Worm (Caenorhabditis elegans) whole organism, L2 larva: ENCODE results near the gene Y54F10AM.6.

Experiments used
- C34F6.9 ChIP-seq: fragments of 150-350 bp; optimal IDR thresholded peaks from 2 replicates; lab custom pipeline; 2014; ENCODE audit warnings: missing biosample characterization, missing genetic modification characterization
- F13H6.1 ChIP-seq: sonication (generic microtip); optimal IDR thresholded peaks from 2 replicates; lab custom pipeline; 2016; ENCODE audit warnings: missing genetic modification characterization, missing compliant biosample characterization
- R02D3.7 ChIP-seq: fragments of 150-350 bp; optimal IDR thresholded peaks from 2 replicates; lab custom pipeline; 2014; ENCODE audit warnings: missing biosample characterization, missing genetic modification characterization
- Y55F3AM.14 ChIP-seq: fragments of 200-800 bp; sonication (Bioruptor generic); optimal IDR thresholded peaks from 2 replicates; lab custom pipeline; 2018; ENCODE audit warnings: mild to moderate bottlenecking, missing genetic modification characterization, missing compliant biosample characterization
- ZK546.5 ChIP-seq: sonication (generic microtip); optimal IDR thresholded peaks from 2 replicates; lab custom pipeline; 2017; ENCODE audit warnings: missing biosample characterization, missing genetic modification characterization
- alr-1 ChIP-seq: fragments of 150-350 bp; optimal IDR thresholded peaks from 2 replicates; lab custom pipeline; 2014; ENCODE audit warnings: missing biosample characterization, missing genetic modification characterization
- ama-1 ChIP-seq: fragments of 150-350 bp; optimal IDR thresholded peaks from 2 replicates; lab custom pipeline; 2018; ENCODE audit warnings: inconsistent platforms
- blmp-1 ChIP-seq: sonication (generic microtip); optimal IDR thresholded peaks from 2 replicates; lab custom pipeline; 2017; ENCODE audit warnings: missing genetic modification characterization, mild to moderate bottlenecking, missing compliant biosample characterization, antibody characterized with exemption, moderate library complexity; ENCODE audit not compliant: insufficient read depth
- ceh-16 ChIP-seq: fragments of 150-350 bp; optimal IDR thresholded peaks from 2 replicates; lab custom pipeline; 2014; ENCODE audit warnings: missing biosample characterization, missing genetic modification characterization
- ceh-82 ChIP-seq: fragments of 150-350 bp; optimal IDR thresholded peaks from 2 replicates; lab custom pipeline; 2014; ENCODE audit warnings: missing biosample characterization, missing genetic modification characterization
- crh-2 ChIP-seq: sonication (generic microtip); optimal IDR thresholded peaks from 2 replicates; lab custom pipeline; 2017; ENCODE audit warnings: missing biosample characterization, missing genetic modification characterization
- egl-27 ChIP-seq: sonication (generic microtip); optimal IDR thresholded peaks from 3 replicates; lab custom pipeline; 2017; ENCODE audit warnings: missing biosample characterization, missing genetic modification reagents, missing genetic modification characterization
- elt-3 ChIP-seq: sonication (generic microtip); optimal IDR thresholded peaks from 2 replicates; lab custom pipeline; 2017; ENCODE audit warnings: missing biosample characterization, missing genetic modification characterization
- fos-1 ChIP-seq: fragments of 150-350 bp; optimal IDR thresholded peaks from 2 replicates; lab custom pipeline; 2014; ENCODE audit warnings: missing biosample characterization, missing genetic modification characterization
- gmeb-1 ChIP-seq: fragments of 150-350 bp; optimal IDR thresholded peaks from 2 replicates; lab custom pipeline; 2014; ENCODE audit warnings: missing biosample characterization, missing genetic modification characterization
- lin-11 ChIP-seq: fragments of 150-350 bp; sonication (generic microtip); optimal IDR thresholded peaks from 2 replicates; lab custom pipeline; 2014; ENCODE audit warnings: missing biosample characterization, missing genetic modification characterization, inconsistent platforms, mixed read lengths
- lin-13 ChIP-seq: fragments of 150-350 bp; optimal IDR thresholded peaks from 2 replicates; lab custom pipeline; 2014; ENCODE audit warnings: missing biosample characterization, missing genetic modification reagents, missing genetic modification characterization
- lin-39 ChIP-seq: fragments of 150-350 bp; optimal IDR thresholded peaks from 2 replicates; lab custom pipeline; 2014; ENCODE audit warnings: missing biosample characterization, missing genetic modification reagents, missing genetic modification characterization
- lsy-2 ChIP-seq, 2 experiments: fragments of 150-350 bp in 1 of 2; sonication (generic microtip) in 1 of 2; optimal IDR thresholded peaks; 2 replicates each; lab custom pipeline; 2014 to 2017; ENCODE audit warnings: missing biosample characterization in 2 of 2, missing genetic modification characterization in 2 of 2
- mab-5 ChIP-seq: fragments of 150-350 bp; optimal IDR thresholded peaks from 2 replicates; lab custom pipeline; 2014; ENCODE audit warnings: missing biosample characterization, missing genetic modification characterization
- mdl-1 ChIP-seq, 2 experiments: fragments of 150-350 bp in 1 of 2; sonication (generic microtip) in 1 of 2; optimal IDR thresholded peaks; 2 replicates each; lab custom pipeline; 2017; ENCODE audit warnings: missing biosample characterization in 2 of 2, missing genetic modification characterization in 2 of 2
- nhr-10 ChIP-seq: sonication (generic microtip); optimal IDR thresholded peaks from 2 replicates; lab custom pipeline; 2017; ENCODE audit warnings: missing biosample characterization, missing genetic modification characterization
- nhr-129 ChIP-seq: fragments of 150-350 bp; optimal IDR thresholded peaks from 2 replicates; lab custom pipeline; 2014; ENCODE audit warnings: missing biosample characterization, missing genetic modification characterization
- nhr-21 ChIP-seq: fragments of 150-350 bp; optimal IDR thresholded peaks from 2 replicates; lab custom pipeline; 2014; ENCODE audit warnings: missing biosample characterization, missing genetic modification characterization
- nhr-23 ChIP-seq: fragments of 150-350 bp; optimal IDR thresholded peaks from 2 replicates; lab custom pipeline; 2014; ENCODE audit warnings: missing biosample characterization, missing genetic modification reagents, missing genetic modification characterization
- nhr-25 ChIP-seq: fragments of 150-350 bp; sonication (generic microtip); optimal IDR thresholded peaks from 3 replicates; lab custom pipeline; 2014; ENCODE audit warnings: missing biosample characterization, missing genetic modification characterization
- nhr-6 ChIP-seq: fragments of 150-350 bp; optimal IDR thresholded peaks from 2 replicates; lab custom pipeline; 2014; ENCODE audit warnings: missing biosample characterization, missing genetic modification characterization
- nhr-77 ChIP-seq: fragments of 150-350 bp; optimal IDR thresholded peaks from 2 replicates; lab custom pipeline; 2014; ENCODE audit warnings: missing biosample characterization, missing genetic modification characterization
- peb-1 ChIP-seq: fragments of 150-350 bp; optimal IDR thresholded peaks from 2 replicates; lab custom pipeline; 2014; ENCODE audit warnings: missing biosample characterization, missing genetic modification characterization
- skn-1 ChIP-seq: sonication (generic microtip); optimal IDR thresholded peaks from 2 replicates; lab custom pipeline; 2017; ENCODE audit warnings: missing biosample characterization, missing genetic modification characterization
- sma-3 ChIP-seq: sonication (generic microtip); optimal IDR thresholded peaks from 2 replicates; lab custom pipeline; 2016; ENCODE audit warnings: missing genetic modification reagents, missing genetic modification characterization, missing compliant biosample characterization
- sma-9 ChIP-seq, 2 experiments: fragments of 150-350 bp in 1 of 2; sonication (generic microtip) in 1 of 2; optimal IDR thresholded peaks; 2 replicates each; lab custom pipeline; 2014 to 2016; ENCODE audit warnings: missing genetic modification characterization in 2 of 2, mild to moderate bottlenecking in 1 of 2, missing biosample characterization in 1 of 2, missing compliant biosample characterization in 1 of 2, missing genetic modification reagents in 1 of 2, moderate library complexity in 1 of 2
- snpc-4 ChIP-seq: fragments of 150-350 bp; optimal IDR thresholded peaks from 2 replicates; lab custom pipeline; 2014; ENCODE audit warnings: missing biosample characterization, missing genetic modification characterization
- unc-55 ChIP-seq: fragments of 150-350 bp; sonication (generic microtip); optimal IDR thresholded peaks from 3 replicates; lab custom pipeline; 2014; ENCODE audit warnings: missing biosample characterization, missing genetic modification reagents, missing genetic modification characterization
- unc-62 ChIP-seq: fragments of 150-350 bp; optimal IDR thresholded peaks from 2 replicates; lab custom pipeline; 2014; ENCODE audit warnings: missing biosample characterization, missing genetic modification reagents, missing genetic modification characterization
- zag-1 ChIP-seq: fragments of 150-350 bp; optimal IDR thresholded peaks from 2 replicates; lab custom pipeline; 2014; ENCODE audit warnings: missing biosample characterization, missing genetic modification characterization
- ztf-1 ChIP-seq: fragments of 200-800 bp; sonication (Bioruptor generic); conservative IDR thresholded peaks from 2 replicates; pipeline ENCODE4 v1.3.6; 2022; ENCODE audit warnings: missing genetic modification characterization, missing compliant biosample characterization
- ztf-11 ChIP-seq: sonication (generic microtip); optimal IDR thresholded peaks from 2 replicates; lab custom pipeline; 2017; ENCODE audit warnings: missing biosample characterization, missing genetic modification characterization
- ztf-4 ChIP-seq: fragments of 150-350 bp; optimal IDR thresholded peaks from 2 replicates; lab custom pipeline; 2014; ENCODE audit warnings: missing biosample characterization, missing genetic modification characterization

Gene Y54F10AM.6

ce11 chrIII:2508518-2508917 is at the start of gene Y54F10AM.6:
Gene Y54F10AM.6, plus strand, starts transcription at chrIII:2508818.
- TF ChIP-seq skn-1 (tag; lab: Kevin White, UChicago) (no peak), ceh-82 (tag; lab: Kevin White, UChicago) (no peak), nhr-10 (tag; lab: Kevin White, UChicago) (no peak), lin-13 (no peak), nhr-77 (tag; lab: Kevin White, UChicago) (no peak), ztf-1 (GFP tag; lab: Robert Waterston, UW) (no peak), alr-1 (tag; lab: Kevin White, UChicago) (no peak), crh-2 (no peak), Y55F3AM.14 (GFP tag; lab: Kevin White, UChicago) (no peak), lsy-2 (tag; optimal IDR thresholded peaks at IDR 0.05; lab: Kevin White, UChicago) (no peak), zag-1 (tag; lab: Kevin White, UChicago) (no peak), lin-11 (tag; lab: Kevin White, UChicago) (no peak), sma-9 (GFP tag; optimal IDR thresholded peaks at IDR 0.05; lab: Kevin White, UChicago) (no peak), sma-9 (tag; optimal IDR thresholded peaks at IDR 0.05; lab: Kevin White, UChicago) (no peak), nhr-25 (no peak), lin-39 (tag; lab: Kevin White, UChicago) (no peak), mab-5 (tag; lab: Kevin White, UChicago) (no peak), nhr-6 (tag; lab: Kevin White, UChicago) (no peak), ztf-11 (tag; lab: Kevin White, UChicago) (no peak), unc-62 (GFP tag; lab: Kevin White, UChicago) (no peak), egl-27 (tag; lab: Kevin White, UChicago) (no peak)

- TF ChIP-seq nhr-10 (tag; lab: Kevin White, UChicago): no peak
- TF ChIP-seq egl-27 (tag; lab: Kevin White, UChicago): no peak
- TF ChIP-seq ZK546.5: no peak
- TF ChIP-seq lin-11 (tag; lab: Kevin White, UChicago): no peak
- TF ChIP-seq fos-1: no peak
- TF ChIP-seq sma-3: no peak
- TF ChIP-seq sma-9 (GFP tag; optimal IDR thresholded peaks at IDR 0.05; lab: Kevin White, UChicago): no peak
- no peak for TF ChIP-seq sma-9 (tag; optimal IDR thresholded peaks at IDR 0.05; lab: Kevin White, UChicago)
- TF ChIP-seq F13H6.1 (tag; lab: Kevin White, UChicago): no peak
- no peak for TF ChIP-seq nhr-129 (tag; lab: Kevin White, UChicago)
These were observed 40.4 kb upstream of the Y54F10AM.6 start, which contains the start of the genes E02H9.9 and E02H9.1 for ce11 chrIII:2468202-2468601. Gene E02H9.9, minus strand, starts transcription at chrIII:2468302. Gene E02H9.1, plus strand, starts transcription at chrIII:2468486.

ce11 chrIII:2471855-2472254 is 36.8 kb upstream of the Y54F10AM.6 start:
- TF ChIP-seq ceh-16 (tag; lab: Kevin White, UChicago): no peak
- TF ChIP-seq nhr-10 (tag; lab: Kevin White, UChicago): no peak
- no peak for TF ChIP-seq R02D3.7 (tag; lab: Kevin White, UChicago)
- peak; percentile 21 for TF ChIP-seq blmp-1 (tag; lab: Kevin White, UChicago)
- TF ChIP-seq mdl-1 (tag; optimal IDR thresholded peaks at IDR 0.05; lab: Kevin White, UChicago): peak in 1 of 2 experiments; percentile 41
- TF ChIP-seq peb-1 (tag; lab: Kevin White, UChicago): no peak
- peak; percentile 2 for TF ChIP-seq mab-5 (tag; lab: Kevin White, UChicago)
- TF ChIP-seq nhr-129 (tag; lab: Kevin White, UChicago): peak; percentile 81
- no peak for TF ChIP-seq lin-39 (tag; lab: Kevin White, UChicago)
- no peak for TF ChIP-seq nhr-23
- no peak for TF ChIP-seq egl-27 (tag; lab: Kevin White, UChicago)
- peak in 1 of 2 experiments; percentile 67 for TF ChIP-seq lsy-2 (tag; optimal IDR thresholded peaks at IDR 0.05; lab: Kevin White, UChicago)
- no peak for TF ChIP-seq ztf-1 (GFP tag; lab: Robert Waterston, UW)
- TF ChIP-seq snpc-4 (tag; lab: Kevin White, UChicago): no peak
- TF ChIP-seq unc-55 (GFP tag; lab: Kevin White, UChicago): peak; percentile 83
- TF ChIP-seq ztf-4 (tag; lab: Kevin White, UChicago): peak; percentile 57
- no peak for TF ChIP-seq ztf-11 (tag; lab: Kevin White, UChicago)
- TF ChIP-seq fos-1: peak; percentile 72
- peak; percentile 29 for TF ChIP-seq crh-2
- TF ChIP-seq gmeb-1: peak; percentile 45
- TF ChIP-seq nhr-25: no peak
- no peak for TF ChIP-seq F13H6.1 (tag; lab: Kevin White, UChicago)
- no peak for TF ChIP-seq sma-9 (GFP tag; optimal IDR thresholded peaks at IDR 0.05; lab: Kevin White, UChicago)
- no peak for TF ChIP-seq sma-9 (tag; optimal IDR thresholded peaks at IDR 0.05; lab: Kevin White, UChicago)
- no peak for TF ChIP-seq nhr-21 (tag; lab: Kevin White, UChicago)
- peak; percentile 75 for TF ChIP-seq C34F6.9 (tag; lab: Kevin White, UChicago)
- TF ChIP-seq lin-11 (tag; lab: Kevin White, UChicago): peak; percentile 46
- TF ChIP-seq lin-13: peak; percentile 70
- TF ChIP-seq elt-3 (tag; lab: Kevin White, UChicago): no peak
- no peak for TF ChIP-seq ama-1
- no peak for TF ChIP-seq ceh-82 (tag; lab: Kevin White, UChicago)
